Worm (Caenorhabditis elegans): ENCODE measurements around the gene snn-1.

snn-1 gene

DNA sequence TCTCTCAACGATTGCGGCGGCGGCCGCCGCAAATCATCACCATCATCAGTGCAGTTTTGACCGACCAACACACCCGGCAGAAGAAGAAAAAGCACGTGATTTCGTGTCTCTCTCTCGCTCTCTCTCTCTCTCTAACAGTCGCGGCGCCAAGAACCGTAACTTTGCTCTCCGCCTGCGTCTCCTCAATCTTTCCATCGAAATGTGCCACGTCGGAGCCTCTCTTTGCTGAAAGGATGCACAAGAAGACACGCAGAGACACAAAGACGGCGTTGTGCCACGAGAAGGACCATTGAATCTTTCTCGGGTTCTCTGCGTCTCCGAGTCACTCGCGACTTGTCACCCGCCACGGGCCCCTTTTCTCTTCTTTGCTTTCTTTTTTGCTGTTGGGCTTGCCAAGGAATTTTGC is 43.0 kb upstream of the snn-1 start (continued):
- TF ChIP-seq blmp-1 (tag; optimal IDR thresholded peaks at IDR 0.05) (peak; percentile 80), ztf-4 (tag; optimal IDR thresholded peaks at IDR 0.05) (peak; percentile 39)

DNA sequence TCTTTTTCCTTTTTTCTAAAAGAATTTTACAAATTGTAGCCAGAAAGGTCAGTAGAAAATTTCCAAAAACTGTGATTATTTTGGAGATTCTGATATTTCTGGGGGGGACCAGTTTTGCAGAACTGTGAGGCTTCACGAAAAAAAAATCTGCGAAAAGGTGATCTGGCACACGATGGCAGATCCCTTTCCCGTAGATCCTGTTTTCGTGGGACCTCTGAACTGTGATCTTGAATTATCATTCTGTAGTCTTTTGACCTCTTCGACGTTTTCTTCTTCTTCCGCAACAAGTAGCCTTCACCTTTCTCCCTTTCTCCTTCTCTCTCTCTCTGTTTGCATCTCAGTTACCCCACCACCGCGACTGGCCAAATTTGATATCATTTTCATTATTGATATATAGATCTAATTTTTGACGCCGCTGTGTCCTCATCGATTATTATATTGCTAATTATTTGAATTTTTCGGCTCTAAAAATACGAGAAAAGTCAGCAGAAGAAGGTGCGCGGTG is 39.1 kb upstream of the snn-1 start:
- peak; percentile 7 for TF ChIP-seq nhr-71 (tag; optimal IDR thresholded peaks at IDR 0.05)
- peak; percentile 11 for TF ChIP-seq rnt-1 (tag; optimal IDR thresholded peaks at IDR 0.05)
- TF ChIP-seq nhr-77 (tag; optimal IDR thresholded peaks at IDR 0.05): no peak
- TF ChIP-seq blmp-1 (tag; optimal IDR thresholded peaks at IDR 0.05): peak; percentile 94
- TF ChIP-seq mep-1 (tag; optimal IDR thresholded peaks at IDR 0.05): no peak
- TF ChIP-seq Y116A8C.19 (tag; optimal IDR thresholded peaks at IDR 0.05; ENCODE audit: borderline replicate concordance): no peak
- no peak for TF ChIP-seq C16A3.4 (tag; optimal IDR thresholded peaks at IDR 0.05)
- TF ChIP-seq nhr-76 (tag; optimal IDR thresholded peaks at IDR 0.05): no peak
- peak in 2 of 6 experiments; percentile 31 to 41 for TF ChIP-seq elt-3 (tag; optimal IDR thresholded peaks at IDR 0.05)
- TF ChIP-seq swsn-7 (tag; optimal IDR thresholded peaks at IDR 0.05): no peak
- TF ChIP-seq tbx-2 (tag; optimal IDR thresholded peaks at IDR 0.05): no peak
- peak; percentile 63 for TF ChIP-seq nhr-85 (tag)
- 0 out of 2 replicates have a peak, but pooled peaks have one; percentile 14 for TF ChIP-seq nhr-19 (GFP tag; conservative IDR thresholded peaks at IDR 0.05)
- no peak for TF ChIP-seq fkh-10 (GFP tag; optimal IDR thresholded peaks at IDR 0.05)
- TF ChIP-seq nhr-20 (tag; optimal IDR thresholded peaks at IDR 0.05): peak; percentile 27

DNA sequence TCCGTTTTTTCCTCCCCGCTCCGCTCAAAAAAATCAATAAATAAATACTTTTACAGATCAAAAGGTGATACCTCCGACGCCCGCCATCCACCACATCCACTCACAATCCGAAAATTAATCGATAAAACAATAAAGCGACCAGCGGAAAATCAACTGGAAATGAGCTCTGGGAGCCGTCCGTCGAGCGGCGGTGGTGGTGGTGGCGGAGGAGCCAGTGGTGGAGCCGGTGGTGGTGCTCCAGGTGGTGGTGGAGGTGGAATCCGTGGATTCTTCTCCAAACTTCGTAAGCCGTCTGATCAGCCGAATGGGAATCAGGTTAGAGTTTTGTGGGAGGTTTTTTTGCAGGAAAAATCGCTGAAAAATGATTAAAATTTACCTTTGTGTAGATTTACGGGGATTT is 33.0 kb upstream of the snn-1 start, which contains the start of gene egl-4:
Gene egl-4, plus strand, starts transcription at position 160 of the 400 bp plus-strand sequence.
- TF ChIP-seq dpl-1 (GFP tag; optimal IDR thresholded peaks at IDR 0.05): no peak
- TF ChIP-seq mab-9 (GFP tag; IDR thresholded peaks at IDR 0.05): no peak
- no peak for TF ChIP-seq ets-5 (GFP tag; IDR thresholded peaks at IDR 0.05)
- no peak for TF ChIP-seq nhr-90 (tag; optimal IDR thresholded peaks at IDR 0.05; ENCODE audit: poor library complexity)
- no peak for TF ChIP-seq jun-1 (tag; optimal IDR thresholded peaks at IDR 0.05)
- TF ChIP-seq efl-1 (optimal IDR thresholded peaks at IDR 0.05): no peak
- TF ChIP-seq efl-1 (GFP tag; optimal IDR thresholded peaks at IDR 0.05 in 1 of 2): peak in 1 of 2 experiments; percentile 37

DNA sequence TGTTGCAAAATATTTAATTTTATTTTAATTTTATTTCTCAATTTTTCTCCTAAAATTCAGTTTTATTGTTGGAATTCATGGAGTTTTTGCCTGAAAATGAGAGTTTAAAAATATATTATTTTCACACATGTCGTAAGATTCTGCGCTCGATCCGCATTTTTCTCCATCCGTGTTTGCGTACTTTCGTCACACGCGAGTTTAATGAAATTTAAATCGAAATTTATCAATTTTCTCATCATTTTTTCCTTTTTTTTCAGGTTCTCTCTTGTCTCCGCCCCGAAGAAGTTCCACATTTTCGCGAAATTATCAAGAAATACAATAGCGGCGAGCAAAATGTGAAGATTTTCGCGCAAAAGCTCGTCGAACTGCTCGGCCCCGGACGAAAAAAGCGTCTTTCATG is 31.5 kb upstream of the snn-1 start:
- peak in 1 of 2 experiments; percentile 9 for TF ChIP-seq efl-1 (optimal IDR thresholded peaks at IDR 0.05)
- no peak for TF ChIP-seq efl-1 (GFP tag; optimal IDR thresholded peaks at IDR 0.05 in 1 of 2)
- no peak for TF ChIP-seq nhr-12 (tag; optimal IDR thresholded peaks at IDR 0.05)
- no peak for TF ChIP-seq C04F5.9 (tag; optimal IDR thresholded peaks at IDR 0.05)
- TF ChIP-seq C16A3.4 (tag; optimal IDR thresholded peaks at IDR 0.05): no peak
- peak; percentile 68 for TF ChIP-seq F16B12.6 (tag; optimal IDR thresholded peaks at IDR 0.05)
- no peak for TF ChIP-seq ceh-88 (GFP tag; IDR thresholded peaks at IDR 0.05)
- TF ChIP-seq mab-9 (GFP tag; IDR thresholded peaks at IDR 0.05): no peak

DNA sequence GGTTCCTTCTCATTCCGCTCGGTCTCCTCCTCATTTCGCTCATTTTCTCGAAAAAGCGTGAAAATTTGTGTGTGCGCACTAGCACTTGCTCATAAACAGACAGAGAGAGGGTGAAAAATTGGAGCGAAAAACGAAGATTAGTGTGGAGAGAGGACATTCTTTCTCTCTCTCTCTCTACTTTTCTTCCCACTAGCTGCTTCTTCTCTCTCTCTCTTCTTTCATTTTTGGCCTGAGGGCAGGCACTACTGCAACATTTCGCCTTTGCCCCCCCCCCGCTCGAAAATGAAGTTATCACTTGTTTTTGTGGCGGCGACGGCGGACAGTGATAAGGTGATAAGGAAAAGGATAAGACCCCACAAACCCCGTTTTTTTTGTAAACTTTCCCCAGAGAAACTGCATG is 30.1 kb upstream of the snn-1 start:
- TF ChIP-seq ceh-88 (GFP tag; IDR thresholded peaks at IDR 0.05): no peak
- no peak for TF ChIP-seq dpl-1 (GFP tag; optimal IDR thresholded peaks at IDR 0.05)
- TF ChIP-seq pqm-1 (tag; optimal IDR thresholded peaks at IDR 0.05): peak; percentile 45
- no peak for TF ChIP-seq unc-86 (tag; optimal IDR thresholded peaks at IDR 0.05)
- TF ChIP-seq tlp-1 (tag; optimal IDR thresholded peaks at IDR 0.05): no peak
- peak; percentile 4 for TF ChIP-seq snu-23 (GFP tag; optimal IDR thresholded peaks at IDR 0.05)
- no peak for TF ChIP-seq nhr-76 (tag; optimal IDR thresholded peaks at IDR 0.05)
- TF ChIP-seq hlh-4 (tag; optimal IDR thresholded peaks at IDR 0.05): no peak
- TF ChIP-seq fos-1 (tag; optimal IDR thresholded peaks at IDR 0.05): no peak
- peak; percentile 80 for TF ChIP-seq elt-2 (tag; optimal IDR thresholded peaks at IDR 0.05)
- TF ChIP-seq lin-14 (GFP tag; optimal IDR thresholded peaks at IDR 0.05): peak; percentile 78
- peak; percentile 44 for TF ChIP-seq fkh-8 (tag; optimal IDR thresholded peaks at IDR 0.05)
- no peak for TF ChIP-seq nhr-11 (tag; optimal IDR thresholded peaks at IDR 0.05)
- TF ChIP-seq lin-13 (GFP tag; optimal IDR thresholded peaks at IDR 0.05): no peak
- no peak for TF ChIP-seq Y116A8C.19 (tag; optimal IDR thresholded peaks at IDR 0.05; ENCODE audit: borderline replicate concordance)
- no peak for TF ChIP-seq isw-1 (GFP tag; IDR thresholded peaks at IDR 0.05)
- no peak for TF ChIP-seq C16A3.4 (tag; optimal IDR thresholded peaks at IDR 0.05)
- TF ChIP-seq ets-5 (GFP tag; IDR thresholded peaks at IDR 0.05): no peak
- TF ChIP-seq pax-3 (tag; optimal IDR thresholded peaks at IDR 0.05): no peak
- TF ChIP-seq nhr-12 (tag; optimal IDR thresholded peaks at IDR 0.05): no peak
- TF ChIP-seq blmp-1 (tag; optimal IDR thresholded peaks at IDR 0.05): peak; percentile 72
- TF ChIP-seq C04F5.9 (tag; optimal IDR thresholded peaks at IDR 0.05): no peak
- no peak for TF ChIP-seq sptf-1 (tag; optimal IDR thresholded peaks at IDR 0.05)
- no peak for TF ChIP-seq hlh-17 (GFP tag; optimal IDR thresholded peaks at IDR 0.05; ENCODE audit: borderline replicate concordance)
- TF ChIP-seq egl-13 (tag; optimal IDR thresholded peaks at IDR 0.05): no peak
- peak in 1 of 2 experiments; percentile 10 for TF ChIP-seq efl-1 (optimal IDR thresholded peaks at IDR 0.05)
- peak in 1 of 2 experiments; percentile 50 for TF ChIP-seq efl-1 (GFP tag; optimal IDR thresholded peaks at IDR 0.05 in 1 of 2)
- TF ChIP-seq jun-1 (tag; optimal IDR thresholded peaks at IDR 0.05): no peak

All from whole organism, L1 larva.